Worm (Caenorhabditis elegans) whole organism, young adult: ENCODE data around the gene srw-94.

Experiments used
- B0019.2 ChIP-seq: fragments of 200-800 bp; sonication (Bioruptor generic); conservative IDR thresholded peaks from 2 replicates; pipeline ENCODE4 v1.3.6; 2022; ENCODE audit warnings: missing genetic modification reagents, missing genetic modification characterization, missing compliant biosample characterization
- C17E4.6 ChIP-seq: fragments of 200-800 bp; sonication (Bioruptor generic); IDR thresholded peaks from 2 replicates; pipeline ENCODE4 v1.3.6; 2022; ENCODE audit warnings: missing genetic modification reagents, missing genetic modification characterization, missing compliant biosample characterization
- F23B12.7 ChIP-seq: sonication (generic microtip); optimal IDR thresholded peaks from 2 replicates; lab custom pipeline; 2017; ENCODE audit warnings: missing genetic modification characterization, mild to moderate bottlenecking, missing compliant biosample characterization, antibody characterized with exemption, moderate library complexity; ENCODE audit not compliant: insufficient read depth
- F33H1.4 ChIP-seq: fragments of 200-800 bp; sonication (Bioruptor generic); IDR thresholded peaks from 2 replicates; pipeline ENCODE4 v1.3.6; 2022; ENCODE audit warnings: missing genetic modification reagents, missing genetic modification characterization, missing compliant biosample characterization
- F57A8.1 ChIP-seq: fragments of 200-800 bp; sonication (Bioruptor generic); optimal IDR thresholded peaks from 2 replicates; lab custom pipeline; 2018; ENCODE audit warnings: mild to moderate bottlenecking, missing genetic modification characterization, moderate library complexity, missing compliant biosample characterization
- T26A5.8 ChIP-seq: sonication (generic microtip); optimal IDR thresholded peaks from 2 replicates; lab custom pipeline; 2016; ENCODE audit warnings: missing genetic modification characterization, missing compliant biosample characterization
- Y53F4B.3 ChIP-seq: fragments of 200-800 bp; sonication (Bioruptor generic); IDR thresholded peaks from 2 replicates; pipeline ENCODE4 v1.3.6; 2022; ENCODE audit warnings: missing genetic modification reagents, missing genetic modification characterization, missing compliant biosample characterization
- Y79H2A.3 ChIP-seq: fragments of 200-800 bp; sonication (Bioruptor generic); conservative IDR thresholded peaks from 2 replicates; pipeline ENCODE4 v1.3.6; 2022; ENCODE audit warnings: missing genetic modification reagents, missing genetic modification characterization, missing compliant biosample characterization
- ZK185.1 ChIP-seq: sonication (generic microtip); optimal IDR thresholded peaks from 2 replicates; lab custom pipeline; 2016; ENCODE audit warnings: mild to moderate bottlenecking, missing genetic modification characterization, missing compliant biosample characterization; ENCODE audit not compliant: poor library complexity, severe bottlenecking
- atf-7 ChIP-seq: sonication (generic microtip); optimal IDR thresholded peaks from 2 replicates; lab custom pipeline; 2017; ENCODE audit warnings: mild to moderate bottlenecking, missing genetic modification characterization, missing compliant biosample characterization
- athp-1 ChIP-seq: sonication (generic microtip); optimal IDR thresholded peaks from 2 replicates; lab custom pipeline; 2017; ENCODE audit warnings: mild to moderate bottlenecking, missing genetic modification characterization, missing compliant biosample characterization
- bed-1 ChIP-seq: fragments of 200-800 bp; sonication (Bioruptor generic); IDR thresholded peaks from 2 replicates; pipeline ENCODE4 v1.3.6; 2022; ENCODE audit warnings: missing genetic modification reagents, missing genetic modification characterization, missing compliant biosample characterization
- ceh-58 ChIP-seq: fragments of 200-800 bp; sonication (Bioruptor generic); IDR thresholded peaks from 2 replicates; pipeline ENCODE4 v1.3.6; 2022; ENCODE audit warnings: missing genetic modification characterization, missing compliant biosample characterization
- die-1 ChIP-seq: sonication (generic microtip); optimal IDR thresholded peaks from 2 replicates; lab custom pipeline; 2016; ENCODE audit warnings: missing genotype, mild to moderate bottlenecking, missing genetic modification characterization, missing compliant biosample characterization
- egl-18 ChIP-seq: fragments of 200-800 bp; sonication (Bioruptor generic); IDR thresholded peaks from 2 replicates; pipeline ENCODE4 v1.3.6; 2022; ENCODE audit warnings: missing genetic modification reagents, missing genetic modification characterization, missing compliant biosample characterization
- fkh-3 ChIP-seq: sonication (generic microtip); optimal IDR thresholded peaks from 2 replicates; lab custom pipeline; 2016; ENCODE audit warnings: mild to moderate bottlenecking, missing genetic modification characterization, missing compliant biosample characterization
- hlh-26 ChIP-seq: fragments of 200-800 bp; sonication (Bioruptor generic); conservative IDR thresholded peaks from 2 replicates; pipeline ENCODE4 v1.3.6; 2022; ENCODE audit warnings: missing genetic modification reagents, missing genetic modification characterization, missing compliant biosample characterization
- hmg-20 ChIP-seq: fragments of 200-800 bp; sonication (Bioruptor generic); IDR thresholded peaks from 2 replicates; pipeline ENCODE4 v1.3.6; 2022; ENCODE audit warnings: missing genetic modification reagents, missing genetic modification characterization, missing compliant biosample characterization
- lag-1 ChIP-seq: fragments of 200-800 bp; sonication (Bioruptor generic); IDR thresholded peaks from 2 replicates; pipeline ENCODE4 v1.3.6; 2022; ENCODE audit warnings: missing genetic modification reagents, missing genetic modification characterization, missing compliant biosample characterization
- lin-26 ChIP-seq: fragments of 200-800 bp; sonication (Bioruptor generic); IDR thresholded peaks from 2 replicates; pipeline ENCODE4 v1.3.6; 2022; ENCODE audit warnings: missing genetic modification reagents, missing genetic modification characterization, missing compliant biosample characterization
- lin-35 ChIP-seq, 3 experiments: fragments of 150-350 bp in 2 of 3; sonication (generic microtip) in 1 of 3; optimal IDR thresholded peaks; 2 replicates each; lab custom pipeline; 2014 to 2018; ENCODE audit warnings: missing biosample characterization in 3 of 3, missing genetic modification characterization in 3 of 3, missing genetic modification reagents in 3 of 3
- lin-40 ChIP-seq: sonication (generic microtip); optimal IDR thresholded peaks from 2 replicates; lab custom pipeline; 2016; ENCODE audit warnings: missing genetic modification characterization, mild to moderate bottlenecking, missing compliant biosample characterization, missing genotype, missing genetic modification reagents
- madf-3 ChIP-seq: fragments of 200-800 bp; sonication (Bioruptor generic); IDR thresholded peaks from 2 replicates; pipeline ENCODE4 v1.3.6; 2022; ENCODE audit warnings: missing genetic modification reagents, missing genetic modification characterization, missing compliant biosample characterization
- madf-8 ChIP-seq: fragments of 200-800 bp; sonication (Bioruptor generic); conservative IDR thresholded peaks from 2 replicates; pipeline ENCODE4 v1.3.6; 2022; ENCODE audit warnings: missing genetic modification reagents, missing genetic modification characterization, missing compliant biosample characterization
- nfyb-1 ChIP-seq: fragments of 200-800 bp; sonication (Bioruptor generic); IDR thresholded peaks from 2 replicates; pipeline ENCODE4 v1.3.6; 2022; ENCODE audit warnings: missing genetic modification reagents, missing genetic modification characterization, missing compliant biosample characterization
- nhr-80 ChIP-seq: sonication (generic microtip); optimal IDR thresholded peaks from 2 replicates; lab custom pipeline; 2016; ENCODE audit warnings: missing genetic modification characterization, missing compliant biosample characterization
- nhr-90 ChIP-seq: sonication (generic microtip); optimal IDR thresholded peaks from 2 replicates; lab custom pipeline; 2016; ENCODE audit warnings: missing genotype, mild to moderate bottlenecking, missing genetic modification characterization, missing compliant biosample characterization
- pbrm-1 ChIP-seq: fragments of 200-800 bp; sonication (Bioruptor generic); IDR thresholded peaks from 2 replicates; pipeline ENCODE4 v1.3.6; 2022; ENCODE audit warnings: missing genetic modification reagents, missing genetic modification characterization, missing compliant biosample characterization
- rcor-1 ChIP-seq: fragments of 200-800 bp; sonication (Bioruptor generic); IDR thresholded peaks from 2 replicates; pipeline ENCODE4 v1.3.6; 2022; ENCODE audit warnings: missing genetic modification reagents, missing genetic modification characterization, missing compliant biosample characterization
- rpc-1 ChIP-seq, 2 experiments: fragments of 150-350 bp in 1 of 2; sonication (generic microtip) in 1 of 2; optimal IDR thresholded peaks; 2 replicates each; lab custom pipeline; 2014 to 2018; ENCODE audit warnings: missing biosample characterization in 1 of 2, missing genetic modification characterization in 1 of 2, missing genetic modification reagents in 1 of 2, missing genotype in 1 of 2
- sdz-38 ChIP-seq: sonication (generic microtip); optimal IDR thresholded peaks from 2 replicates; lab custom pipeline; 2016; ENCODE audit warnings: missing genotype, missing genetic modification characterization, missing compliant biosample characterization
- unc-130 ChIP-seq: sonication (generic microtip); optimal IDR thresholded peaks from 2 replicates; lab custom pipeline; 2016; ENCODE audit warnings: missing genetic modification reagents, missing genetic modification characterization, missing compliant biosample characterization
- unc-62 ChIP-seq: fragments of 150-350 bp; optimal IDR thresholded peaks from 2 replicates; lab custom pipeline; 2014; ENCODE audit warnings: missing biosample characterization, missing genetic modification reagents, missing genetic modification characterization
- zim-3 ChIP-seq: sonication (generic microtip); optimal IDR thresholded peaks from 2 replicates; lab custom pipeline; 2017; ENCODE audit warnings: mild to moderate bottlenecking, missing genetic modification characterization, moderate library complexity, missing compliant biosample characterization
- ztf-22 ChIP-seq: fragments of 200-800 bp; sonication (Bioruptor generic); optimal IDR thresholded peaks from 2 replicates; lab custom pipeline; 2018; ENCODE audit warnings: mild to moderate bottlenecking, missing genetic modification characterization, moderate library complexity, missing compliant biosample characterization
- ztf-28 ChIP-seq: fragments of 200-800 bp; sonication (Bioruptor generic); IDR thresholded peaks from 2 replicates; pipeline ENCODE4 v1.3.6; 2022; ENCODE audit warnings: missing genetic modification reagents, missing genetic modification characterization, missing compliant biosample characterization
- ztf-6 ChIP-seq: fragments of 200-800 bp; sonication (Bioruptor generic); IDR thresholded peaks from 2 replicates; pipeline ENCODE4 v1.3.6; 2022; ENCODE audit warnings: missing genetic modification reagents, missing genetic modification characterization, missing compliant biosample characterization

The srw-94 gene

ce11 chrIV:4846793-4847192 is 32.5 kb downstream of the srw-94 start, which contains the start of gene tat-2:
TSS of gene tat-2 (minus strand) at chrIV:4846893.
- TF ChIP-seq Y53F4B.3 (GFP tag; lab: Robert Waterston, UW) (no peak), ztf-6 (GFP tag; lab: Robert Waterston, UW) (no peak), madf-3 (GFP tag; lab: Robert Waterston, UW) (no peak), lin-26 (no peak), lin-40 (tag; lab: Kevin White, UChicago) (no peak), nhr-80 (tag; lab: Kevin White, UChicago) (no peak), hlh-26 (GFP tag; lab: Robert Waterston, UW) (no peak), F57A8.1 (GFP tag; lab: Kevin White, UChicago) (no peak), bed-1 (GFP tag; lab: Robert Waterston, UW) (no peak), egl-18 (GFP tag; lab: Robert Waterston, UW) (no peak), madf-8 (GFP tag; lab: Robert Waterston, UW) (no peak), die-1 (no peak)

DNA sequence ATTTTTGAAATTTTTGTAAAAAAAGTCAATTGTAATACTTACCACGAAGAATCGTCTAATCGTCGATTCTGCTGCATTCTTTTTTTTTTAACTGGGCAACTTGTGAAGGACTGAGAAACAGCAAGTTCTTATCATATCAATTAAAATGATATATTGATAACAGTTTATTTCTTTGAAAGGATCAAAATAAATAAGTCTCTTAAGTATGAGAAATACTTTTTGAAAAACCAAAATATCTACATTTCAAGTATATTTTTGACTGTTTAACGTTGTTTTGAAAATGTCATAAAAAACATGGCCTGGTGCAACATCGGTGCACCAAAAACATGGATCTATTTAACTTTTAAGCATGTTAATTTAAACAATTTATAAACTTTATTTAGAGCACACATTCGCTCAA is 41.9 kb downstream of the srw-94 start, which contains the start of gene Y17G9A.2:
TSS of gene Y17G9A.2 (minus strand) at position 101 of the 400 bp plus-strand sequence.
- TF ChIP-seq athp-1 (tag; lab: Kevin White, UChicago) (no peak), ztf-22 (GFP tag; lab: Kevin White, UChicago) (no peak), lag-1 (no peak), T26A5.8 (no peak), ZK185.1 (tag; lab: Kevin White, UChicago) (no peak)

- TF ChIP-seq F23B12.7 (tag; lab: Kevin White, UChicago) (no peak), Y79H2A.3 (GFP tag; lab: Robert Waterston, UW) (no peak), nhr-90 (no peak), fkh-3 (tag; lab: Kevin White, UChicago) (no peak), F33H1.4 (no peak), nfyb-1 (GFP tag; lab: Robert Waterston, UW) (no peak), C17E4.6 (GFP tag; lab: Robert Waterston, UW) (no peak), B0019.2 (GFP tag; lab: Robert Waterston, UW) (no peak), unc-62 (no peak), ceh-58 (GFP tag; lab: Robert Waterston, UW) (no peak), bed-1 (GFP tag; lab: Robert Waterston, UW) (no peak), unc-130 (GFP tag; lab: Kevin White, UChicago) (no peak), hmg-20 (GFP tag; lab: Robert Waterston, UW) (no peak), sdz-38 (no peak), atf-7 (tag; lab: Kevin White, UChicago) (no peak), lin-40 (tag; lab: Kevin White, UChicago) (no peak), ztf-28 (GFP tag; lab: Robert Waterston, UW) (no peak), zim-3 (no peak)
These were observed 44.3 kb downstream of the srw-94 start, which contains the start of gene Y17G9A.3 for ce11 chrIV:4858573-4858972. TSS of gene Y17G9A.3 (minus strand) at chrIV:4858673.

DNA sequence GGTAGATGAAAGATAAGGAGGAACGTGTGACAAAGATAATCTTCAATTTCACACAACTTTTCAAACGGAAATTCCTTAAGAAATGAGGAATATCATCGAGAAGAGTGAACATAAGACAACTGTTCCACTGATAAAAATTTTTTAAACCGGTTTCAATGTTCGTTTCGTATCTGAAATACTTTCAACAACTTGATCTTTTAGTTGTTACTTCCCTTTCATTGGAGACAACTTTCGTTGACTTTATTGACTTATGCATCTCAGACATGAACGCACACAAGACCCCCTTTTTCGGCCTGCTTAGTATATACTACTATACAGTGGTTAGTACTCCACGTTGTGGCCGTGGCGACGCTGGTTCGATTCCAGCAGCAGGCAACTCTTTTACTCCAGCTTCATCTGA is 47.2 kb downstream of the srw-94 start, which contains the start of the genes Y17G9A.4 and str-173:
TSS of gene Y17G9A.4 (minus strand) at position 101 of the 400 bp plus-strand sequence.
TSS of gene str-173 (plus strand) at position 325 of the 400 bp plus-strand sequence.
- TF ChIP-seq rcor-1 (GFP tag; lab: Robert Waterston, UW) = no peak
- TF ChIP-seq rpc-1 (optimal IDR thresholded peaks at IDR 0.05; lab: Kevin White, UChicago) = no peak
- peak; percentile 20 for TF ChIP-seq rpc-1 (tag; optimal IDR thresholded peaks at IDR 0.05; lab: Kevin White, UChicago)
- TF ChIP-seq pbrm-1 (GFP tag; lab: Robert Waterston, UW) = no peak
- no peak for TF ChIP-seq lin-35 (GFP tag; optimal IDR thresholded peaks at IDR 0.05; lab: Kevin White, UChicago)
